Fruit fly (Drosophila melanogaster) whole organism, embryonic: ENCODE data around the gene CG17572.

Experiments used
- C15 ChIP-seq: fragments of 200-800 bp; sonication (Bioruptor generic); IDR thresholded peaks from 3 replicates; pipeline ENCODE4 v1.3.6; 2022; ENCODE audit warnings: missing biosample characterization, missing genetic modification characterization
- CG10654 ChIP-seq: fragments of 200-800 bp; sonication (Bioruptor generic); optimal IDR thresholded peaks from 2 replicates; lab custom pipeline; 2016; ENCODE audit warnings: missing biosample characterization, missing genetic modification characterization
- CG11398 ChIP-seq: fragments of 200-800 bp; sonication (Bioruptor generic); optimal IDR thresholded peaks from 2 replicates; lab custom pipeline; 2016; ENCODE audit warnings: missing biosample characterization, missing genetic modification characterization
- CG11695 ChIP-seq: fragments of 200-800 bp; sonication (Bioruptor generic); IDR thresholded peaks from 3 replicates; pipeline ENCODE4 v1.3.6; 2022; ENCODE audit warnings: missing biosample characterization, missing genetic modification characterization
- CG11696 ChIP-seq: fragments of 200-800 bp; sonication (Bioruptor generic); IDR thresholded peaks from 2 replicates; pipeline ENCODE4 v1.3.6; 2022; ENCODE audit warnings: missing biosample characterization, missing genetic modification characterization
- CG12104 ChIP-seq: fragments of 200-800 bp; sonication (Bioruptor generic); optimal IDR thresholded peaks from 3 replicates; lab custom pipeline; 2016; ENCODE audit warnings: missing biosample characterization, missing genetic modification characterization
- CG13123 ChIP-seq: fragments of 200-800 bp; sonication (Bioruptor generic); optimal IDR thresholded peaks from 2 replicates; lab custom pipeline; 2016; ENCODE audit warnings: missing biosample characterization, missing genetic modification characterization
- CG14014 ChIP-seq: fragments of 200-800 bp; sonication (Bioruptor generic); IDR thresholded peaks from 2 replicates; pipeline ENCODE4 v1.3.6; 2022; ENCODE audit warnings: missing biosample characterization, missing genetic modification characterization
- CG14441 ChIP-seq: fragments of 200-800 bp; sonication (Bioruptor generic); IDR thresholded peaks from 2 replicates; pipeline ENCODE4 v1.3.6; 2022; ENCODE audit warnings: missing biosample characterization, missing genetic modification characterization
- CG16863 ChIP-seq: fragments of 200-800 bp; sonication (Bioruptor generic); optimal IDR thresholded peaks from 3 replicates; lab custom pipeline; 2016; ENCODE audit warnings: missing biosample characterization, missing genetic modification characterization
- CG17802 ChIP-seq: fragments of 200-800 bp; sonication (Bioruptor generic); optimal IDR thresholded peaks from 2 replicates; lab custom pipeline; 2018; ENCODE audit warnings: missing biosample characterization, mild to moderate bottlenecking, missing genetic modification characterization, moderate library complexity
- CG2116 ChIP-seq: fragments of 200-800 bp; sonication (Bioruptor generic); optimal IDR thresholded peaks from 3 replicates; lab custom pipeline; 2018; ENCODE audit warnings: missing biosample characterization, mild to moderate bottlenecking, missing genetic modification characterization
- CG31224 ChIP-seq: fragments of 200-800 bp; sonication (Bioruptor generic); IDR thresholded peaks from 2 replicates; pipeline ENCODE4 v1.3.6; 2022; ENCODE audit warnings: missing biosample characterization, missing genetic modification characterization
- CG32772 ChIP-seq: fragments of 200-800 bp; sonication (Bioruptor generic); IDR thresholded peaks from 2 replicates; pipeline ENCODE4 v1.3.6; 2022; ENCODE audit warnings: missing biosample characterization, missing genetic modification characterization
- CG4328 ChIP-seq: fragments of 200-800 bp; sonication (Bioruptor generic); optimal IDR thresholded peaks from 3 replicates; lab custom pipeline; 2017; ENCODE audit warnings: missing biosample characterization, missing genetic modification reagents, missing genetic modification characterization
- CG4617 ChIP-seq: fragments of 200-800 bp; sonication (Bioruptor generic); optimal IDR thresholded peaks from 3 replicates; lab custom pipeline; 2016; ENCODE audit warnings: missing biosample characterization, missing genetic modification characterization, borderline replicate concordance
- CG6272 ChIP-seq: fragments of 200-800 bp; sonication (Bioruptor generic); IDR thresholded peaks from 2 replicates; pipeline ENCODE4 v1.3.6; 2022; ENCODE audit warnings: missing biosample characterization, missing genetic modification characterization
- CG6813 ChIP-seq: fragments of 200-800 bp; sonication (Bioruptor generic); optimal IDR thresholded peaks from 2 replicates; lab custom pipeline; 2017; ENCODE audit warnings: missing biosample characterization, missing genetic modification characterization, mild to moderate bottlenecking, moderate library complexity, missing genetic modification reagents
- CG7745 ChIP-seq: fragments of 200-800 bp; sonication (Bioruptor generic); optimal IDR thresholded peaks from 2 replicates; lab custom pipeline; 2018; ENCODE audit warnings: missing biosample characterization, mild to moderate bottlenecking, missing genetic modification characterization, moderate library complexity
- CG7786 ChIP-seq: fragments of 200-800 bp; sonication (Bioruptor generic); optimal IDR thresholded peaks from 2 replicates; lab custom pipeline; 2016; ENCODE audit warnings: missing biosample characterization, missing genetic modification characterization
- CG9932 ChIP-seq: fragments of 200-800 bp; sonication (Bioruptor generic); IDR thresholded peaks from 2 replicates; pipeline ENCODE4 v1.3.6; 2022; ENCODE audit warnings: missing biosample characterization, missing genetic modification characterization
- Chrac-16 ChIP-seq: fragments of 200-800 bp; sonication (Bioruptor generic); optimal IDR thresholded peaks from 3 replicates; lab custom pipeline; 2016; ENCODE audit warnings: missing biosample characterization, missing genetic modification characterization
- D19A ChIP-seq: fragments of 200-800 bp; optimal IDR thresholded peaks from 3 replicates; lab custom pipeline; 2019; ENCODE audit warnings: missing biosample characterization, mild to moderate bottlenecking, missing genetic modification characterization, moderate library complexity
- Dbx ChIP-seq: fragments of 200-800 bp; sonication (Bioruptor generic); IDR thresholded peaks from 3 replicates; pipeline ENCODE4 v1.3.6; 2022; ENCODE audit warnings: missing biosample characterization, missing genetic modification characterization
- Dref ChIP-seq: fragments of 200-800 bp; sonication (Bioruptor generic); IDR thresholded peaks from 2 replicates; pipeline ENCODE4 v1.3.6; 2022; ENCODE audit warnings: missing biosample characterization, missing genetic modification characterization
- E2f2 ChIP-seq: fragments of 200-800 bp; sonication (Bioruptor generic); IDR thresholded peaks from 2 replicates; pipeline ENCODE4 v1.3.6; 2022; ENCODE audit warnings: missing biosample characterization, missing genetic modification characterization
- Hand ChIP-seq: fragments of 200-800 bp; sonication (Bioruptor generic); optimal IDR thresholded peaks from 2 replicates; lab custom pipeline; 2017; ENCODE audit warnings: mild to moderate bottlenecking, missing biosample characterization, missing genetic modification reagents, missing genetic modification characterization
- Hmr ChIP-seq: fragments of 200-800 bp; sonication (Bioruptor generic); optimal IDR thresholded peaks from 3 replicates; lab custom pipeline; 2017; ENCODE audit warnings: mild to moderate bottlenecking, missing biosample characterization, missing genetic modification reagents, missing genetic modification characterization
- Jarid2 ChIP-seq: fragments of 200-800 bp; sonication (Bioruptor generic); optimal IDR thresholded peaks from 3 replicates; lab custom pipeline; 2017; ENCODE audit warnings: mild to moderate bottlenecking, missing biosample characterization, missing genetic modification reagents, missing genetic modification characterization
- Kr ChIP-seq: fragments of 200-800 bp; sonication (Bioruptor generic); optimal IDR thresholded peaks from 2 replicates; lab custom pipeline; 2017; ENCODE audit warnings: missing biosample characterization, mild to moderate bottlenecking, missing genetic modification characterization
- NFAT ChIP-seq: fragments of 200-800 bp; sonication (Bioruptor generic); IDR thresholded peaks from 2 replicates; pipeline ENCODE4 v1.3.6; 2022; ENCODE audit warnings: missing biosample characterization, missing genetic modification characterization
- Neu2 ChIP-seq: fragments of 200-800 bp; sonication (Bioruptor generic); optimal IDR thresholded peaks from 3 replicates; lab custom pipeline; 2016; ENCODE audit warnings: missing biosample characterization, missing genetic modification characterization, borderline replicate concordance
- Poxn ChIP-seq: fragments of 200-800 bp; sonication (Bioruptor generic); IDR thresholded peaks from 2 replicates; pipeline ENCODE4 v1.3.6; 2022; ENCODE audit warnings: missing biosample characterization, missing genetic modification characterization
- Trl ChIP-seq, 3 experiments: fragments of >200 bp in 2 of 3; fragments of 200-800 bp in 1 of 3; sonication (Bioruptor generic) in 1 of 3; optimal IDR thresholded peaks; 2 replicates in 1 of 3; 3 replicates in 2 of 3; lab custom pipeline; 2016 to 2017; ENCODE audit warnings: missing biosample characterization in 1 of 3, missing genetic modification characterization in 1 of 3
- YL-1 ChIP-seq: fragments of 200-800 bp; sonication (Bioruptor generic); optimal IDR thresholded peaks from 3 replicates; lab custom pipeline; 2017; ENCODE audit warnings: missing biosample characterization, mild to moderate bottlenecking, missing genetic modification characterization
- br ChIP-seq: fragments of >200 bp; optimal IDR thresholded peaks from 2 replicates; lab custom pipeline; 2017
- btn ChIP-seq: fragments of 200-800 bp; sonication (Bioruptor generic); optimal IDR thresholded peaks from 2 replicates; lab custom pipeline; 2016; ENCODE audit warnings: missing biosample characterization, missing genetic modification characterization
- cas ChIP-seq: fragments of 200-800 bp; sonication (Bioruptor generic); IDR thresholded peaks from 2 replicates; pipeline ENCODE4 v1.3.6; 2022; ENCODE audit warnings: missing biosample characterization, missing genetic modification characterization
- chm ChIP-seq: fragments of 200-800 bp; sonication (Bioruptor generic); IDR thresholded peaks from 2 replicates; pipeline ENCODE4 v1.3.6; 2022; ENCODE audit warnings: missing biosample characterization, missing genetic modification characterization
- dati ChIP-seq: fragments of 200-800 bp; sonication (Bioruptor generic); IDR thresholded peaks from 2 replicates; pipeline ENCODE4 v1.3.6; 2022; ENCODE audit warnings: missing biosample characterization, missing genetic modification characterization
- fd96Cb ChIP-seq: fragments of 200-800 bp; sonication (Bioruptor generic); optimal IDR thresholded peaks from 2 replicates; lab custom pipeline; 2018; ENCODE audit warnings: missing biosample characterization, mild to moderate bottlenecking, missing genetic modification characterization, moderate library complexity
- grn ChIP-seq: fragments of 200-800 bp; sonication (Bioruptor generic); optimal IDR thresholded peaks from 3 replicates; lab custom pipeline; 2017; ENCODE audit warnings: missing biosample characterization, missing genetic modification characterization
- gsb-n ChIP-seq: fragments of 200-800 bp; sonication (Bioruptor generic); optimal IDR thresholded peaks from 3 replicates; lab custom pipeline; 2018; ENCODE audit warnings: missing biosample characterization, mild to moderate bottlenecking, missing genetic modification characterization
- jigr1 ChIP-seq: fragments of 200-800 bp; sonication (Bioruptor generic); IDR thresholded peaks from 3 replicates; pipeline ENCODE4 v1.3.6; 2022; ENCODE audit warnings: missing biosample characterization, missing genetic modification characterization
- mam ChIP-seq: fragments of 200-800 bp; sonication (Bioruptor generic); optimal IDR thresholded peaks from 3 replicates; lab custom pipeline; 2016; ENCODE audit warnings: missing biosample characterization, missing genetic modification characterization
- sd ChIP-seq: fragments of 200-800 bp; sonication (Bioruptor generic); optimal IDR thresholded peaks from 3 replicates; lab custom pipeline; 2018; ENCODE audit warnings: missing biosample characterization, mild to moderate bottlenecking, missing genetic modification characterization, moderate library complexity
- tna ChIP-seq: fragments of 200-800 bp; sonication (Bioruptor generic); IDR thresholded peaks from 2 replicates; pipeline ENCODE4 v1.3.6; 2022; ENCODE audit warnings: missing biosample characterization, missing genetic modification characterization; ENCODE audit not compliant: partially characterized antibody
- trem ChIP-seq: fragments of 200-800 bp; optimal IDR thresholded peaks from 3 replicates; lab custom pipeline; 2019; ENCODE audit warnings: missing biosample characterization, mild to moderate bottlenecking, missing genetic modification characterization, moderate library complexity
- tup ChIP-seq: fragments of 200-800 bp; sonication (Bioruptor generic); optimal IDR thresholded peaks from 2 replicates; lab custom pipeline; 2016; ENCODE audit warnings: missing biosample characterization, mild to moderate bottlenecking, missing genetic modification characterization, moderate library complexity
- z ChIP-seq: fragments of 200-800 bp; sonication (Bioruptor generic); IDR thresholded peaks from 3 replicates; pipeline ENCODE4 v1.3.6; 2022; ENCODE audit warnings: missing biosample characterization, missing genetic modification characterization
- zf30C ChIP-seq: fragments of 200-800 bp; sonication (Bioruptor generic); optimal IDR thresholded peaks from 3 replicates; lab custom pipeline; 2018; ENCODE audit warnings: missing biosample characterization, mild to moderate bottlenecking, missing genetic modification characterization

CG17572 gene

DNA sequence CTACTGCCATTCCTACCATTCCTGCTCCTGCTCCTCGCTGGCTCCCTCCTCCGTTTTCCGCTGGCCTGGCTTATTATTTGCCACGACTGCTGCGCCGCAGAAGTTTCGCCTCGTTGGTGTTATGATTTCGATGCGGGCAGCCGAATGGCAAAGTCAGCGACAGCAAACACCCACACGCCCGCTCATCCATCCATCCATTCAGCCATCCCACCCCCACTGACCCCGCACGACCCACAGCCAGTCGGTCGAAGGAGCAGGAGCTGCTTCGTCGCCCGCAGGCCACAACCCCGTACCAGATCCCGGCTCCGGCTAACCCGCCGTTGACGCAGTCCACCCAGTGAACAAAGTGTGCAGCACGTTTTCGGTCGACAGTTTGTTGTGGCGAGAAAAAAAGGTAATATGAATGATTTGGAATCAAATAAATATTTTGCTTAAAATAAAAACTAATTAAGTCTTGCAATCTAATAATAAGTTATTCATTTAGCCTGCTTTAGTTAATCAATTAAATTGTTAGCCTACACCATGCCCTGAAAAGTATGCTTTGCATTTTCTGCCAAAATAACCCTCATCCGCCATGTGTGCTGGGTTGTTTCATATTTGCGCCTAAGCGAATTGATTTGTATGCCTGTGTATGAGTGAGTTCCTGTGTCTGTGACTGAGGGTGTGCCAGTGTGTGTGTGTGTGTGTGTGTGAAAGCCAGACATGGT is 47.3 kb downstream of the CG17572 start (continued):
- TF ChIP-seq CG11398 (GFP tag; lab: Kevin White, UChicago) (no peak), Dref (GFP tag; lab: Robert Waterston, UW) (no peak), Dbx (GFP tag; lab: Robert Waterston, UW) (no peak), Hmr (peak; percentile 85), Chrac-16 (peak; percentile 23), fd96Cb (tag; lab: Kevin White, UChicago) (peak; percentile 27), CG7745 (no peak), Neu2 (GFP tag; lab: Kevin White, UChicago) (no peak), CG2116 (no peak), CG7786 (no peak), CG13123 (GFP tag; lab: Kevin White, UChicago) (no peak), NFAT (no peak), YL-1 (GFP tag; lab: Kevin White, UChicago) (no peak), Kr (GFP tag; lab: Kevin White, UChicago) (no peak), CG6813 (GFP tag; lab: Kevin White, UChicago) (peak; percentile 48), sd (tag; lab: Kevin White, UChicago) (no peak), tup (GFP tag; lab: Kevin White, UChicago) (peak; percentile 9), CG10654 (no peak), gsb-n (tag; lab: Kevin White, UChicago) (no peak), CG11695 (GFP tag; lab: Robert Waterston, UW) (peak; percentile 46; the same call in 1 of the 3 replicates), D19A (peak; percentile 41), zf30C (GFP tag; lab: Kevin White, UChicago) (no peak), br (lab: Kevin White, UChicago) (no peak), trem (tag; lab: Kevin White, UChicago) (no peak), C15 (GFP tag; lab: Robert Waterston, UW) (no peak), CG4328 (peak; percentile 23), Poxn (GFP tag; lab: Robert Waterston, UW) (no peak), CG6272 (GFP tag; lab: Robert Waterston, UW) (no peak), btn (no peak), Jarid2 (GFP tag; lab: Kevin White, UChicago) (peak; percentile 28), CG4617 (GFP tag; lab: Kevin White, UChicago) (no peak), chm (no peak), CG31224 (GFP tag; lab: Robert Waterston, UW) (no peak), Trl (optimal IDR thresholded peaks at IDR 0.05; lab: Kevin White, UChicago) (no peak), Trl (GFP tag; optimal IDR thresholded peaks at IDR 0.05; lab: Kevin White, UChicago) (no peak), tna (GFP tag; lab: Robert Waterston, UW) (no peak), CG14441 (GFP tag; lab: Robert Waterston, UW) (0 out of 2 replicates have a peak, but pooled peaks have one; percentile 18), cas (no peak), CG14014 (GFP tag; lab: Robert Waterston, UW) (peak; percentile 59), CG32772 (no peak), CG11696 (GFP tag; lab: Robert Waterston, UW) (peak; percentile 23; the same call in 1 of the 2 replicates), E2f2 (GFP tag; lab: Robert Waterston, UW) (peak; percentile 35; the same call in 1 of the 2 replicates), z (no peak), CG16863 (GFP tag; lab: Kevin White, UChicago) (peak; percentile 6), mam (GFP tag; lab: Kevin White, UChicago) (peak; percentile 50), dati (GFP tag; lab: Robert Waterston, UW) (no peak), Hand (GFP tag; lab: Kevin White, UChicago) (peak; percentile 85), CG9932 (peak; percentile 38; the same call in 1 of the 2 replicates), grn (GFP tag; lab: Kevin White, UChicago) (no peak), jigr1 (GFP tag; lab: Robert Waterston, UW) (no peak), CG12104 (GFP tag; lab: Kevin White, UChicago) (no peak), CG17802 (tag; lab: Kevin White, UChicago) (no peak)
